Fruit fly (Drosophila melanogaster) whole organism, embryonic: ENCODE results near the gene tbc.
A peak's percentile ranks its signal among the peaks of the same experiment; 100 is the strongest.

Source experiments
- Awh ChIP-seq: fragments of 200-800 bp; sonication (Bioruptor generic); IDR thresholded peaks from 2 replicates; pipeline ENCODE4, ENCODE4 v1.3.6; 2022; ENCODE audit warnings: missing biosample characterization, missing genetic modification characterization
- BEAF-32 ChIP-seq: fragments of 200-800 bp; sonication (Bioruptor generic); optimal IDR thresholded peaks from 3 replicates; lab custom pipeline; 2017; ENCODE audit warnings: missing biosample characterization, missing genetic modification characterization, mild to moderate bottlenecking, moderate library complexity, missing genetic modification reagents
- CG10267 ChIP-seq: fragments of 200-800 bp; sonication (Bioruptor generic); optimal IDR thresholded peaks from 2 replicates; lab custom pipeline; 2018; ENCODE audit warnings: missing biosample characterization, mild to moderate bottlenecking, missing genetic modification characterization, moderate library complexity
- CG10366 ChIP-seq: fragments of 200-800 bp; sonication (Bioruptor generic); IDR thresholded peaks from 2 replicates; pipeline ENCODE4 v1.3.6; 2022; ENCODE audit warnings: missing biosample characterization, missing genetic modification characterization
- CG12659 ChIP-seq: fragments of 200-800 bp; sonication (Bioruptor generic); optimal IDR thresholded peaks from 3 replicates; lab custom pipeline; 2017; ENCODE audit warnings: mild to moderate bottlenecking, missing biosample characterization, missing genetic modification reagents, missing genetic modification characterization
- CG14667 ChIP-seq: fragments of 200-800 bp; sonication (Bioruptor generic); IDR thresholded peaks from 2 replicates; pipeline ENCODE4 v1.3.6; 2022; ENCODE audit warnings: missing biosample characterization, missing genetic modification characterization
- CG14965 ChIP-seq: fragments of 200-800 bp; sonication (Bioruptor generic); optimal IDR thresholded peaks from 2 replicates; lab custom pipeline; 2016; ENCODE audit warnings: missing biosample characterization, missing genetic modification characterization, borderline replicate concordance
- CG15601 ChIP-seq: fragments of 200-800 bp; sonication (Bioruptor generic); optimal IDR thresholded peaks from 3 replicates; lab custom pipeline; 2019; ENCODE audit warnings: missing biosample characterization, mild to moderate bottlenecking, missing genetic modification characterization, moderate library complexity
- CG1647 ChIP-seq: fragments of 200-800 bp; sonication (Bioruptor generic); optimal IDR thresholded peaks from 3 replicates; lab custom pipeline; 2016; ENCODE audit warnings: missing biosample characterization, missing genetic modification characterization
- CG17385 ChIP-seq: fragments of 200-800 bp; sonication (Bioruptor generic); optimal IDR thresholded peaks from 3 replicates; lab custom pipeline; 2018; ENCODE audit warnings: missing biosample characterization, mild to moderate bottlenecking, missing genetic modification characterization
- CG17802 ChIP-seq: fragments of 200-800 bp; sonication (Bioruptor generic); optimal IDR thresholded peaks from 2 replicates; lab custom pipeline; 2018; ENCODE audit warnings: missing biosample characterization, mild to moderate bottlenecking, missing genetic modification characterization, moderate library complexity
- CG30431 ChIP-seq: fragments of 200-800 bp; sonication (Bioruptor generic); optimal IDR thresholded peaks from 2 replicates; lab custom pipeline; 2017; ENCODE audit warnings: missing biosample characterization, missing genetic modification characterization
- CG33213 ChIP-seq: fragments of 200-800 bp; sonication (Bioruptor generic); optimal IDR thresholded peaks from 3 replicates; lab custom pipeline; 2016; ENCODE audit warnings: missing biosample characterization, missing genetic modification characterization
- CG4282 ChIP-seq: fragments of 200-800 bp; sonication (Bioruptor generic); optimal IDR thresholded peaks from 2 replicates; lab custom pipeline; 2016; ENCODE audit warnings: missing biosample characterization, missing genetic modification characterization
- CG4707 ChIP-seq: fragments of 200-800 bp; sonication (Bioruptor generic); optimal IDR thresholded peaks from 2 replicates; lab custom pipeline; 2018; ENCODE audit warnings: missing biosample characterization, mild to moderate bottlenecking, missing genetic modification characterization, moderate library complexity
- CG6791 ChIP-seq: fragments of 200-800 bp; sonication (Bioruptor generic); IDR thresholded peaks from 3 replicates; pipeline ENCODE4 v1.3.6; 2022; ENCODE audit warnings: missing biosample characterization, missing genetic modification characterization; ENCODE audit not compliant: partially characterized antibody
- CG7839 ChIP-seq: fragments of 200-800 bp; sonication (Bioruptor generic); optimal IDR thresholded peaks from 3 replicates; lab custom pipeline; 2018; ENCODE audit warnings: missing biosample characterization, mild to moderate bottlenecking, missing genetic modification characterization, moderate library complexity
- CG7963 ChIP-seq: fragments of 200-800 bp; sonication (Bioruptor generic); IDR thresholded peaks from 3 replicates; pipeline ENCODE4 v1.3.6; 2022; ENCODE audit warnings: missing biosample characterization, missing genetic modification characterization; ENCODE audit not compliant: partially characterized antibody
- CG8281 ChIP-seq: fragments of 200-800 bp; sonication (Bioruptor generic); optimal IDR thresholded peaks from 2 replicates; lab custom pipeline; 2018; ENCODE audit warnings: missing biosample characterization, mild to moderate bottlenecking, missing genetic modification characterization, moderate library complexity
- CG9609 ChIP-seq: fragments of 200-800 bp; sonication (Bioruptor generic); optimal IDR thresholded peaks from 3 replicates; lab custom pipeline; 2016; ENCODE audit warnings: missing biosample characterization, missing genetic modification characterization
- CTCF ChIP-seq: fragments of 200-800 bp; sonication (Bioruptor generic); optimal IDR thresholded peaks from 2 replicates; lab custom pipeline; 2017; ENCODE audit warnings: missing biosample characterization, mild to moderate bottlenecking, missing genetic modification characterization, moderate library complexity
- Dfd ChIP-seq, 2 experiments: fragments of >200 bp; optimal IDR thresholded peaks; 2 replicates each; lab custom pipeline; 2017; ENCODE audit warnings: missing biosample characterization in 2 of 2, missing genetic modification characterization in 2 of 2
- Dref ChIP-seq: fragments of 200-800 bp; sonication (Bioruptor generic); IDR thresholded peaks from 2 replicates; pipeline ENCODE4 v1.3.6; 2022; ENCODE audit warnings: missing biosample characterization, missing genetic modification characterization
- HLH54F ChIP-seq: fragments of 200-800 bp; sonication (Bioruptor generic); optimal IDR thresholded peaks from 3 replicates; lab custom pipeline; 2016; ENCODE audit warnings: missing biosample characterization, missing genetic modification characterization
- Hmr ChIP-seq: fragments of 200-800 bp; sonication (Bioruptor generic); optimal IDR thresholded peaks from 3 replicates; lab custom pipeline; 2017; ENCODE audit warnings: mild to moderate bottlenecking, missing biosample characterization, missing genetic modification reagents, missing genetic modification characterization
- MESR4 ChIP-seq: fragments of 200-800 bp; sonication (Bioruptor generic); optimal IDR thresholded peaks from 2 replicates; lab custom pipeline; 2018; ENCODE audit warnings: missing biosample characterization, mild to moderate bottlenecking, missing genetic modification characterization, moderate library complexity
- Neu2 ChIP-seq: fragments of 200-800 bp; sonication (Bioruptor generic); optimal IDR thresholded peaks from 3 replicates; lab custom pipeline; 2016; ENCODE audit warnings: missing biosample characterization, missing genetic modification characterization, borderline replicate concordance
- Side ChIP-seq: fragments of 200-800 bp; sonication (Bioruptor generic); optimal IDR thresholded peaks from 2 replicates; lab custom pipeline; 2016; ENCODE audit warnings: missing biosample characterization, missing genetic modification characterization
- Spps ChIP-seq: fragments of 200-800 bp; sonication (Bioruptor generic); optimal IDR thresholded peaks from 2 replicates; lab custom pipeline; 2018; ENCODE audit warnings: missing biosample characterization, mild to moderate bottlenecking, missing genetic modification characterization
- Tbp ChIP-seq: fragments of >200 bp; optimal IDR thresholded peaks from 2 replicates; lab custom pipeline; 2018; ENCODE audit warnings: missing biosample characterization, missing genetic modification characterization
- bab2 ChIP-seq: fragments of 200-800 bp; sonication (Bioruptor generic); optimal IDR thresholded peaks from 2 replicates; lab custom pipeline; 2016; ENCODE audit warnings: missing biosample characterization, missing genetic modification characterization
- cas ChIP-seq: fragments of 200-800 bp; sonication (Bioruptor generic); IDR thresholded peaks from 2 replicates; pipeline ENCODE4 v1.3.6; 2022; ENCODE audit warnings: missing biosample characterization, missing genetic modification characterization
- cato ChIP-seq: fragments of 200-800 bp; sonication (Bioruptor generic); optimal IDR thresholded peaks from 2 replicates; lab custom pipeline; 2016; ENCODE audit warnings: missing biosample characterization, missing genetic modification characterization, borderline replicate concordance
- fd102C ChIP-seq: fragments of 200-800 bp; sonication (Bioruptor generic); optimal IDR thresholded peaks from 2 replicates; lab custom pipeline; 2018; ENCODE audit warnings: missing biosample characterization, mild to moderate bottlenecking, missing genetic modification characterization, moderate library complexity
- fd64A ChIP-seq: fragments of 200-800 bp; sonication (Bioruptor generic); optimal IDR thresholded peaks from 3 replicates; lab custom pipeline; 2018; ENCODE audit warnings: missing biosample characterization, mild to moderate bottlenecking, missing genetic modification characterization
- hbn ChIP-seq: fragments of 200-800 bp; sonication (Bioruptor generic); IDR thresholded peaks from 2 replicates; pipeline ENCODE4 v1.3.6; 2022; ENCODE audit warnings: missing biosample characterization, missing genetic modification characterization; ENCODE audit not compliant: partially characterized antibody
- insv ChIP-seq, 2 experiments: fragments of 200-800 bp; sonication (Bioruptor generic); optimal IDR thresholded peaks; 3 replicates each; lab custom pipeline; 2016 to 2018; ENCODE audit warnings: missing biosample characterization in 2 of 2, missing genetic modification characterization in 2 of 2
- lola ChIP-seq, 3 experiments: fragments of >200 bp in 2 of 3; fragments of 200-800 bp in 1 of 3; sonication (Bioruptor generic) in 1 of 3; optimal IDR thresholded peaks; 2 replicates each; lab custom pipeline; 2017 to 2019; ENCODE audit warnings: missing biosample characterization in 3 of 3, missing genetic modification characterization in 3 of 3, mild to moderate bottlenecking in 1 of 3, moderate library complexity in 1 of 3
- otp ChIP-seq: fragments of 200-800 bp; sonication (Bioruptor generic); IDR thresholded peaks from 3 replicates; pipeline ENCODE4, ENCODE4 v1.3.6; 2022; ENCODE audit warnings: missing biosample characterization, missing genetic modification characterization
- pzg ChIP-seq: fragments of 200-800 bp; sonication (Bioruptor generic); optimal IDR thresholded peaks from 3 replicates; lab custom pipeline; 2018; ENCODE audit warnings: missing biosample characterization, mild to moderate bottlenecking, missing genetic modification characterization, moderate library complexity
- sc ChIP-seq, 3 experiments: fragments of >200 bp in 2 of 3; fragments of 200-800 bp in 1 of 3; sonication (Bioruptor generic) in 1 of 3; optimal IDR thresholded peaks; 2 replicates in 2 of 3; 3 replicates in 1 of 3; lab custom pipeline; 2017; ENCODE audit warnings: mild to moderate bottlenecking in 1 of 3, missing biosample characterization in 1 of 3, missing genetic modification characterization in 1 of 3, missing genetic modification reagents in 1 of 3
- sisA ChIP-seq: fragments of 200-800 bp; sonication (Bioruptor generic); IDR thresholded peaks from 2 replicates; pipeline ENCODE4 v1.3.6; 2022; ENCODE audit warnings: missing biosample characterization, missing genetic modification characterization
- sob ChIP-seq: fragments of 200-800 bp; sonication (Bioruptor generic); IDR thresholded peaks from 2 replicates; pipeline ENCODE4 v1.3.6; 2022; ENCODE audit warnings: missing biosample characterization, missing genetic modification characterization
- stwl ChIP-seq: fragments of 200-800 bp; sonication (Bioruptor generic); optimal IDR thresholded peaks from 3 replicates; lab custom pipeline; 2018; ENCODE audit warnings: missing biosample characterization, mild to moderate bottlenecking, missing genetic modification characterization, moderate library complexity
- tap ChIP-seq: fragments of 200-800 bp; optimal IDR thresholded peaks from 3 replicates; lab custom pipeline; 2019; ENCODE audit warnings: missing biosample characterization, mild to moderate bottlenecking, missing genetic modification characterization, moderate library complexity
- unc-4 ChIP-seq: fragments of 200-800 bp; sonication (Bioruptor generic); IDR thresholded peaks from 2 replicates; pipeline ENCODE4 v1.3.6; 2022; ENCODE audit warnings: missing biosample characterization, missing genetic modification characterization; ENCODE audit not compliant: partially characterized antibody
- unpg ChIP-seq: fragments of 200-800 bp; sonication (Bioruptor generic); optimal IDR thresholded peaks from 3 replicates; lab custom pipeline; 2018; ENCODE audit warnings: missing biosample characterization, mild to moderate bottlenecking, missing genetic modification characterization, moderate library complexity

tbc gene

DNA sequence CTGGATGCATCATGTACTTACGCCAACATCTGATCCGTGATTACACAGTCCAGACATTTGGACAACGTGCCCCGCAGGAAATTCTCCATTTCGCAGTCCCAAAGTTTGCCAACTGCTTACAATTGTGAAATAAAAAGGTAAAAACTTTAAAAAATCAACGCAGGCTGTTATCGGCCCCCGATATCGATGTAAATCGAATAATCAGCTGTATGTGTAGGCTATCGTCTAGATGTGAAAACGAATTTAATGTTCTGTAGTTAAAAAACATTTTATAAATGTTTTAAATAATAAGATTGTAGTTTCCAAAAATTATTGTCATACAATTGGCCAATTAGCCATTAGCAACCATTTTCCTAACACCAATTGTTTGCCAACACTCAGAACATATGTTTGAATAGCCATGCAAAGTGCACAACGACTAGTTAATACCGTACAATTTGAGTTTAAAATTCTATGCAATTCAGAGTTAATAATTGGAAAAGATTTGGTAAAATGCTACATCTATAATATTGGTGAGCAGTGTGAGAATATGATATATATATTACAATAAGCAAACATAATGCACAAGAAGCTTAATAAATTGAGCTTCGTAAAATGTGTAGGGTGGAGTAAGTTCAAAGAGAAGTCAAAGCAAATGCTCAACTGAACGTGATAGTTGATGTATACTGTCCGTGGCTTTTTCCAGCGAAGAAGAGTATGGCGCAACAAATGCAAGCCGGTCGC, 19.5 kb upstream of the tbc start, which contains the start of the genes CG11710 and mal (continued):
- TF ChIP-seq CG7839 (peak; percentile 90), Dref (GFP tag; lab: Robert Waterston, UW) (peak; percentile 61), bab2 (GFP tag; lab: Kevin White, UChicago) (peak; percentile 85), CG10366 (GFP tag; lab: Robert Waterston, UW) (peak; percentile 50; the same call in 1 of the 2 replicates), CTCF (GFP tag; lab: Kevin White, UChicago) (peak; percentile 5), cas (GFP tag; lab: Robert Waterston, UW) (no peak), Side (GFP tag; lab: Kevin White, UChicago) (peak; percentile 44), CG14965 (no peak), Hmr (GFP tag; lab: Kevin White, UChicago) (no peak), CG6791 (peak; percentile 42; the same call in 2 of the 3 replicates), Dfd (GFP tag; optimal IDR thresholded peaks at IDR 0.05; lab: Kevin White, UChicago) (no peak), Tbp (no peak), CG30431 (GFP tag; lab: Kevin White, UChicago) (no peak), hbn (GFP tag; lab: Robert Waterston, UW) (no peak), CG17385 (GFP tag; lab: Kevin White, UChicago) (no peak), CG10267 (tag; lab: Kevin White, UChicago) (peak; percentile 78), sob (peak; percentile 78), CG12659 (peak; percentile 82), Awh (GFP tag; lab: Robert Waterston, UW) (no peak), CG9609 (GFP tag; lab: Kevin White, UChicago) (peak; percentile 37), CG4707 (GFP tag; lab: Kevin White, UChicago) (peak; percentile 41), fd102C (GFP tag; lab: Kevin White, UChicago) (no peak), CG14667 (GFP tag; lab: Robert Waterston, UW) (peak; percentile 59), CG1647 (GFP tag; lab: Kevin White, UChicago) (peak; percentile 70), stwl (peak; percentile 21), Spps (peak; percentile 52), unc-4 (GFP tag; lab: Robert Waterston, UW) (peak; percentile 37; the same call in 1 of the 2 replicates), lola (GFP tag; optimal IDR thresholded peaks at IDR 0.05; lab: Kevin White, UChicago) (peak in 1 of 3 experiments; percentile 53), unpg (GFP tag; lab: Kevin White, UChicago) (no peak), CG17802 (tag; lab: Kevin White, UChicago) (peak; percentile 53), pzg (GFP tag; lab: Kevin White, UChicago) (peak; percentile 22), BEAF-32 (GFP tag; lab: Kevin White, UChicago) (peak; percentile 43), CG4282 (GFP tag; lab: Kevin White, UChicago) (no peak), HLH54F (peak; percentile 77), CG7963 (GFP tag; lab: Robert Waterston, UW) (no peak), insv (GFP tag; optimal IDR thresholded peaks at IDR 0.05; lab: Kevin White, UChicago) (peak in 1 of 2 experiments; percentile 7), sisA (GFP tag; lab: Robert Waterston, UW) (peak; percentile 72), fd64A (GFP tag; lab: Kevin White, UChicago) (peak; percentile 52), Neu2 (GFP tag; lab: Kevin White, UChicago) (no peak), cato (GFP tag; lab: Kevin White, UChicago) (peak; percentile 47), CG15601 (no peak), sc (optimal IDR thresholded peaks at IDR 0.05; lab: Kevin White, UChicago) (no peak), sc (GFP tag; optimal IDR thresholded peaks at IDR 0.05; lab: Kevin White, UChicago) (no peak), MESR4 (GFP tag; lab: Kevin White, UChicago) (peak; percentile 8), CG33213 (peak; percentile 62), otp (no peak), CG8281 (tag; lab: Kevin White, UChicago) (no peak), tap (tag; lab: Kevin White, UChicago) (peak; percentile 79)
